Fruit fly (Drosophila melanogaster) S2 (cell line): ENCODE measurements around the gene Mlp84B.

Source experiments
- CG8478 ChIP-seq: fragments of >200 bp; optimal IDR thresholded peaks from 2 replicates; lab custom pipeline; 2018
- CTCF ChIP-seq, 2 experiments: fragments of >200 bp; optimal IDR thresholded peaks; 2 replicates each; lab custom pipeline; 2018

dm6 chr3R:7081972-7082371 is 35.6 kb downstream of the Mlp84B start, which contains the start of gene Dpck:
- TF ChIP-seq CTCF (optimal IDR thresholded peaks at IDR 0.05; lab: Kevin White, UChicago) (no peak), CG8478 (lab: Kevin White, UChicago) (no peak)
